Fruit fly (Drosophila melanogaster): Measurements from ENCODE around the gene Tpr2.

DNA sequence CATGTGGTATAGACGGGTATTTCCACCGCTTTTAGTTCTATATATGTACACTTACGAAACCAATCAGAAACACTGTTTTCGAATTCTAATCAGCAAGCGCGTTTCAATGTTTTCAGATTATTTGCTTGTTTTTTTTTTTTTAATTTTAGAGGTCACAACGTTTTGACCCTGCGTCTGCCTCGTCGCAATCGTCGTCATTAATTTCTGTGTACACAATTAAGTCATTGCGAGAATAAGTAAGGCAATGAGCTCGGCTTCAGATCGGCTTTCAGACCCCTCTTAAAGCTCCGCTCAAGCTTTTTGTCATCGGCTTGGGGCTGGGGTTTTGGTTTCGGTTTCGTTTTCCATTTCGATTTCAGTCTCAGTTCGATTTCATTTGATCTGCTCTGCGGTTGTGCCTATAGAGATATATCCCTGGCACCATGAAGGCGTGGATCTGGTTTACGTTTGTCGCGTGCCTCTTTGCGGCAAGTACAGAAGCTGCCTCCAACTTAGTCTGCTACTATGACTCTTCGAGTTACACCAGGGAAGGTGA lies 44.3 kb upstream of the Tpr2 start, which contains the start of gene Idgf2:
- no peak for TF ChIP-seq Dll (optimal IDR thresholded peaks at IDR 0.05)
- no peak for TF ChIP-seq usp (GFP tag; optimal IDR thresholded peaks at IDR 0.05)
- TF ChIP-seq pan (optimal IDR thresholded peaks at IDR 0.05) = no peak
- TF ChIP-seq psq (optimal IDR thresholded peaks at IDR 0.05) = no peak
- no peak for TF ChIP-seq CG8478 (optimal IDR thresholded peaks at IDR 0.05)
